Fruit fly (Drosophila melanogaster) whole organism, embryonic: ENCODE data around the gene Trm7-32.

Experiments
- ATbp ChIP-seq: fragments of 200-800 bp; sonication (Bioruptor generic); optimal IDR thresholded peaks from 2 replicates; lab custom pipeline; 2017; ENCODE audit warnings: missing biosample characterization, mild to moderate bottlenecking, missing genetic modification characterization, missing genetic modification reagents
- B-H1 ChIP-seq: fragments of 200-800 bp; sonication (Bioruptor generic); IDR thresholded peaks from 3 replicates; pipeline ENCODE4 v1.3.6; 2022; ENCODE audit warnings: missing biosample characterization, missing genetic modification characterization
- CG11247 ChIP-seq: fragments of 200-800 bp; sonication (Bioruptor generic); IDR thresholded peaks from 2 replicates; pipeline ENCODE4 v1.3.6; 2022; ENCODE audit warnings: missing biosample characterization, missing genetic modification characterization
- CG11398 ChIP-seq: fragments of 200-800 bp; sonication (Bioruptor generic); optimal IDR thresholded peaks from 2 replicates; lab custom pipeline; 2016; ENCODE audit warnings: missing biosample characterization, missing genetic modification characterization
- CG11695 ChIP-seq: fragments of 200-800 bp; sonication (Bioruptor generic); IDR thresholded peaks from 3 replicates; pipeline ENCODE4 v1.3.6; 2022; ENCODE audit warnings: missing biosample characterization, missing genetic modification characterization
- CG11723 ChIP-seq: fragments of 200-800 bp; sonication (Bioruptor generic); optimal IDR thresholded peaks from 2 replicates; lab custom pipeline; 2017; ENCODE audit warnings: missing biosample characterization, mild to moderate bottlenecking, missing genetic modification characterization
- CG12155 ChIP-seq: fragments of 200-800 bp; sonication (Bioruptor generic); optimal IDR thresholded peaks from 3 replicates; lab custom pipeline; 2016; ENCODE audit warnings: missing biosample characterization, missing genetic modification characterization
- CG14441 ChIP-seq: fragments of 200-800 bp; sonication (Bioruptor generic); IDR thresholded peaks from 2 replicates; pipeline ENCODE4 v1.3.6; 2022; ENCODE audit warnings: missing biosample characterization, missing genetic modification characterization
- CG1529 ChIP-seq: fragments of 200-800 bp; sonication (Bioruptor generic); optimal IDR thresholded peaks from 3 replicates; lab custom pipeline; 2018; ENCODE audit warnings: missing biosample characterization, missing genetic modification characterization
- CG16779 ChIP-seq: fragments of 200-800 bp; sonication (Bioruptor generic); IDR thresholded peaks from 2 replicates; pipeline ENCODE4 v1.3.6; 2022; ENCODE audit warnings: missing biosample characterization, missing genetic modification characterization
- CG18011 ChIP-seq: fragments of 200-800 bp; sonication (Bioruptor generic); optimal IDR thresholded peaks from 2 replicates; lab custom pipeline; 2017; ENCODE audit warnings: missing biosample characterization, missing genetic modification characterization, mild to moderate bottlenecking, moderate library complexity, missing genotype
- CG31365 ChIP-seq: fragments of 200-800 bp; sonication (Bioruptor generic); optimal IDR thresholded peaks from 2 replicates; lab custom pipeline; 2018; ENCODE audit warnings: missing biosample characterization, mild to moderate bottlenecking, missing genetic modification characterization
- CG33557 ChIP-seq: fragments of 200-800 bp; sonication (Bioruptor generic); optimal IDR thresholded peaks from 2 replicates; lab custom pipeline; 2019; ENCODE audit warnings: missing biosample characterization, mild to moderate bottlenecking, missing genetic modification characterization, moderate library complexity
- CG34376 ChIP-seq: fragments of 200-800 bp; sonication (Bioruptor generic); optimal IDR thresholded peaks from 2 replicates; lab custom pipeline; 2018; ENCODE audit warnings: missing biosample characterization, mild to moderate bottlenecking, missing genetic modification characterization
- CG3995 ChIP-seq: fragments of 200-800 bp; sonication (Bioruptor generic); optimal IDR thresholded peaks from 3 replicates; lab custom pipeline; 2016; ENCODE audit warnings: missing biosample characterization, missing genetic modification characterization
- CG4282 ChIP-seq: fragments of 200-800 bp; sonication (Bioruptor generic); optimal IDR thresholded peaks from 2 replicates; lab custom pipeline; 2016; ENCODE audit warnings: missing biosample characterization, missing genetic modification characterization
- CG6689 ChIP-seq: fragments of 200-800 bp; sonication (Bioruptor generic); IDR thresholded peaks from 2 replicates; pipeline ENCODE4 v1.3.6; 2022; ENCODE audit warnings: missing biosample characterization, missing genetic modification characterization
- CG7745 ChIP-seq: fragments of 200-800 bp; sonication (Bioruptor generic); optimal IDR thresholded peaks from 2 replicates; lab custom pipeline; 2018; ENCODE audit warnings: missing biosample characterization, mild to moderate bottlenecking, missing genetic modification characterization, moderate library complexity
- CG7987 ChIP-seq: fragments of 200-800 bp; sonication (Bioruptor generic); optimal IDR thresholded peaks from 2 replicates; lab custom pipeline; 2018; ENCODE audit warnings: missing biosample characterization, mild to moderate bottlenecking, missing genetic modification characterization, moderate library complexity
- CG8290 ChIP-seq, 3 experiments: fragments of 200-800 bp; sonication (Bioruptor generic); optimal IDR thresholded peaks; 2 replicates each; lab custom pipeline; 2016 to 2019; ENCODE audit warnings: missing biosample characterization in 3 of 3, missing genetic modification characterization in 3 of 3, mild to moderate bottlenecking in 2 of 3, moderate library complexity in 1 of 3
- CG8944 ChIP-seq: fragments of 200-800 bp; sonication (Bioruptor generic); optimal IDR thresholded peaks from 3 replicates; lab custom pipeline; 2016; ENCODE audit warnings: missing biosample characterization, missing genetic modification characterization
- Camta ChIP-seq: fragments of 200-800 bp; sonication (Bioruptor generic); optimal IDR thresholded peaks from 2 replicates; lab custom pipeline; 2016; ENCODE audit warnings: missing biosample characterization, missing genetic modification characterization
- CkIIα-i1 ChIP-seq: fragments of 200-800 bp; sonication (Bioruptor generic); IDR thresholded peaks from 2 replicates; pipeline ENCODE4 v1.3.6; 2022; ENCODE audit warnings: missing biosample characterization, missing genetic modification characterization
- CoRest ChIP-seq: fragments of 200-800 bp; sonication (Bioruptor generic); optimal IDR thresholded peaks from 3 replicates; lab custom pipeline; 2018; ENCODE audit warnings: missing biosample characterization, mild to moderate bottlenecking, missing genetic modification characterization, moderate library complexity
- Dbx ChIP-seq: fragments of 200-800 bp; sonication (Bioruptor generic); IDR thresholded peaks from 3 replicates; pipeline ENCODE4 v1.3.6; 2022; ENCODE audit warnings: missing biosample characterization, missing genetic modification characterization
- Dip2 ChIP-seq: fragments of 200-800 bp; sonication (Bioruptor generic); IDR thresholded peaks from 2 replicates; pipeline ENCODE4 v1.3.6; 2022; ENCODE audit warnings: missing biosample characterization, missing genetic modification characterization
- Eip74EF ChIP-seq, 2 experiments: fragments of 200-800 bp in 1 of 2; fragments of >200 bp in 1 of 2; sonication (Bioruptor generic) in 1 of 2; optimal IDR thresholded peaks; 2 replicates each; lab custom pipeline; 2017 to 2019; ENCODE audit warnings: missing biosample characterization in 2 of 2, missing genetic modification characterization in 2 of 2, mild to moderate bottlenecking in 1 of 2, moderate library complexity in 1 of 2
- HLH54F ChIP-seq: fragments of 200-800 bp; sonication (Bioruptor generic); optimal IDR thresholded peaks from 3 replicates; lab custom pipeline; 2016; ENCODE audit warnings: missing biosample characterization, missing genetic modification characterization
- HLHmδ ChIP-seq: fragments of 200-800 bp; sonication (Bioruptor generic); optimal IDR thresholded peaks from 2 replicates; lab custom pipeline; 2018; ENCODE audit warnings: missing biosample characterization, mild to moderate bottlenecking, missing genetic modification characterization, moderate library complexity
- Hr3 ChIP-seq: fragments of 200-800 bp; sonication (Bioruptor generic); optimal IDR thresholded peaks from 3 replicates; lab custom pipeline; 2016; ENCODE audit warnings: missing biosample characterization, missing genetic modification characterization
- Max ChIP-seq: fragments of 200-800 bp; sonication (Bioruptor generic); optimal IDR thresholded peaks from 2 replicates; lab custom pipeline; 2016; ENCODE audit warnings: missing biosample characterization, mild to moderate bottlenecking, missing genetic modification characterization
- Oaz ChIP-seq: fragments of 200-800 bp; sonication (Bioruptor generic); IDR thresholded peaks from 2 replicates; pipeline ENCODE4 v1.3.6; 2022; ENCODE audit warnings: missing biosample characterization, missing genetic modification characterization
- Poxn ChIP-seq: fragments of 200-800 bp; sonication (Bioruptor generic); IDR thresholded peaks from 2 replicates; pipeline ENCODE4 v1.3.6; 2022; ENCODE audit warnings: missing biosample characterization, missing genetic modification characterization
- bab2 ChIP-seq: fragments of 200-800 bp; sonication (Bioruptor generic); optimal IDR thresholded peaks from 2 replicates; lab custom pipeline; 2016; ENCODE audit warnings: missing biosample characterization, missing genetic modification characterization
- crp ChIP-seq, 2 experiments: fragments of 200-800 bp; sonication (Bioruptor generic); optimal IDR thresholded peaks; 2 replicates in 1 of 2; 3 replicates in 1 of 2; lab custom pipeline; 2017; ENCODE audit warnings: missing biosample characterization in 2 of 2, missing genetic modification characterization in 2 of 2, mild to moderate bottlenecking in 1 of 2, moderate library complexity in 1 of 2
- dm ChIP-seq: fragments of 200-800 bp; sonication (Bioruptor generic); optimal IDR thresholded peaks from 3 replicates; lab custom pipeline; 2016; ENCODE audit warnings: missing biosample characterization, missing genetic modification characterization
- ewg ChIP-seq: fragments of 200-800 bp; sonication (Bioruptor generic); optimal IDR thresholded peaks from 3 replicates; lab custom pipeline; 2017; ENCODE audit warnings: mild to moderate bottlenecking, missing biosample characterization, missing genetic modification reagents, missing genetic modification characterization
- fu2 ChIP-seq: fragments of 200-800 bp; sonication (Bioruptor generic); optimal IDR thresholded peaks from 2 replicates; lab custom pipeline; 2016; ENCODE audit warnings: missing biosample characterization, missing genetic modification characterization
- gem ChIP-seq: fragments of 200-800 bp; sonication (Bioruptor generic); optimal IDR thresholded peaks from 2 replicates; lab custom pipeline; 2019; ENCODE audit warnings: missing biosample characterization, mild to moderate bottlenecking, missing genetic modification characterization, moderate library complexity
- inv ChIP-seq: fragments of 200-800 bp; sonication (Bioruptor generic); IDR thresholded peaks from 2 replicates; pipeline ENCODE4 v1.3.6; 2022; ENCODE audit warnings: missing biosample characterization, missing genetic modification characterization; ENCODE audit not compliant: partially characterized antibody
- kay ChIP-seq: fragments of 200-800 bp; sonication (Bioruptor generic); optimal IDR thresholded peaks from 2 replicates; lab custom pipeline; 2016; ENCODE audit warnings: missing biosample characterization, missing genetic modification characterization
- lbe ChIP-seq: fragments of 200-800 bp; sonication (Bioruptor generic); optimal IDR thresholded peaks from 2 replicates; lab custom pipeline; 2016; ENCODE audit warnings: missing biosample characterization, mild to moderate bottlenecking, missing genetic modification characterization
- nom ChIP-seq: fragments of 200-800 bp; sonication (Bioruptor generic); optimal IDR thresholded peaks from 2 replicates; lab custom pipeline; 2017; ENCODE audit warnings: missing biosample characterization, missing genetic modification characterization, mild to moderate bottlenecking, moderate library complexity, missing genetic modification reagents
- oc ChIP-seq: fragments of 200-800 bp; sonication (Bioruptor generic); optimal IDR thresholded peaks from 2 replicates; lab custom pipeline; 2018; ENCODE audit warnings: missing biosample characterization, mild to moderate bottlenecking, missing genetic modification characterization, moderate library complexity
- onecut ChIP-seq: fragments of 200-800 bp; sonication (Bioruptor generic); IDR thresholded peaks from 2 replicates; pipeline ENCODE4 v1.3.6; 2022; ENCODE audit warnings: missing biosample characterization, missing genetic modification characterization
- slbo ChIP-seq: fragments of 200-800 bp; sonication (Bioruptor generic); IDR thresholded peaks from 2 replicates; pipeline ENCODE4 v1.3.6; 2022; ENCODE audit warnings: missing biosample characterization, missing genetic modification characterization
- sr ChIP-seq: fragments of 200-800 bp; sonication (Bioruptor generic); IDR thresholded peaks from 3 replicates; pipeline ENCODE4 v1.3.6; 2022; ENCODE audit warnings: missing biosample characterization, missing genetic modification characterization
- usp ChIP-seq: fragments of >200 bp; optimal IDR thresholded peaks from 2 replicates; lab custom pipeline; 2017; ENCODE audit warnings: missing biosample characterization, missing genetic modification characterization
- zfh1 ChIP-seq: fragments of 200-800 bp; sonication (Bioruptor generic); IDR thresholded peaks from 3 replicates; pipeline ENCODE4 v1.3.6; 2022; ENCODE audit warnings: missing biosample characterization, missing genetic modification characterization

Trm7-32 gene

DNA sequence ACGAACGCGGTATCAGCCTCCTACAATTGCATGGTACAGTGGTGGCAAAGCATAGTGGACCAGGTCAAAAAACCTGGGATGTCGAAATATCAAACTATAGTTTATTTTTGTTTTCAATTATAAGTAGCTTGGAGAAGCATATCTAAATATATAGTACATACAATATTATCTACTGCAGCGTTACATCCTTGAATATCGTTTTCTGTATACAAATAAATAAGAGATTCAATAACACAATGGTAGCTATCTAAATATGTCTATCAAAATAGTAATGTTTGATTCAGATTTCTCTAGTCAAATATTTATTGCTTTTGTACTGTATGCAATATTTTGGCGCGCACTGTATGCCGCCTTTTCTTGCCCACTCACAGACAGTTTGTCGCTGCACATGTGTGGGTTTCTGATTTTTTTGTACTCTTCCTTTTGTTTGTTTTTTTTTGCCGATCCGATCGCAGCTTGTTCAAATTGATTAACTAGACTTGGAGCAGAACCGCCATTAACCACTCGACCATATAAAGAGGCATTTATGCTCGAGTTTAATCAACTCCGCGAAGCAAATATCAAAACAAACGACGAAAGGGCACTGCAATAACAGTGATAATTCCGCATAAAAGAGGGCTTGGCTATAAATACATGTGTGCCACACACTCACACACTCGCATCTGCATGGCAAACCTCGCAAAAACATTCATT, 40.3 kb downstream of the Trm7-32 start (continued):
- TF ChIP-seq slbo (GFP tag; lab: Robert Waterston, UW) (peak; percentile 93), ewg (GFP tag; lab: Kevin White, UChicago) (peak; percentile 90), CG11247 (GFP tag; lab: Robert Waterston, UW) (peak; percentile 90), Poxn (GFP tag; lab: Robert Waterston, UW) (peak; percentile 56), CG11695 (GFP tag; lab: Robert Waterston, UW) (peak; percentile 98), CG16779 (GFP tag; lab: Robert Waterston, UW) (peak; percentile 79), dm (GFP tag; lab: Kevin White, UChicago) (peak; percentile 68), onecut (peak; percentile 91), lbe (GFP tag; lab: Kevin White, UChicago) (peak; percentile 89), CG33557 (GFP tag; lab: Kevin White, UChicago) (peak; percentile 94), Eip74EF (GFP tag; optimal IDR thresholded peaks at IDR 0.05; lab: Kevin White, UChicago) (peak in 1 of 2 experiments; percentile 98), HLHmδ (GFP tag; lab: Kevin White, UChicago) (no peak), CG11723 (peak; percentile 92), CG4282 (GFP tag; lab: Kevin White, UChicago) (peak; percentile 69), ATbp (GFP tag; lab: Kevin White, UChicago) (peak; percentile 96), zfh1 (GFP tag; lab: Robert Waterston, UW) (peak; percentile 94; the same call in 2 of the 3 replicates), CG3995 (GFP tag; lab: Kevin White, UChicago) (peak; percentile 47), Camta (GFP tag; lab: Kevin White, UChicago) (peak; percentile 93), CG8944 (GFP tag; lab: Kevin White, UChicago) (peak; percentile 84), CG11398 (GFP tag; lab: Kevin White, UChicago) (peak; percentile 80), oc (tag; lab: Kevin White, UChicago) (peak; percentile 94), Dbx (GFP tag; lab: Robert Waterston, UW) (peak; percentile 87), nom (GFP tag; lab: Kevin White, UChicago) (peak; percentile 90), CG7745 (tag; lab: Kevin White, UChicago) (no peak), sr (GFP tag; lab: Robert Waterston, UW) (peak; percentile 42; the same call in 1 of the 3 replicates), CG18011 (peak; percentile 83), CG6689 (GFP tag; lab: Robert Waterston, UW) (peak; percentile 95), CG14441 (peak; percentile 92), CG7987 (GFP tag; lab: Kevin White, UChicago) (peak; percentile 79), bab2 (GFP tag; lab: Kevin White, UChicago) (peak; percentile 88), crp (GFP tag; optimal IDR thresholded peaks at IDR 0.05; lab: Kevin White, UChicago) (peak in 1 of 2 experiments; percentile 53), CoRest (peak; percentile 96), CG1529 (GFP tag; lab: Kevin White, UChicago) (peak; percentile 96), gem (peak; percentile 98), Hr3 (GFP tag; lab: Kevin White, UChicago) (peak; percentile 95), kay (GFP tag; lab: Kevin White, UChicago) (peak; percentile 91), CG8290 (GFP tag; optimal IDR thresholded peaks at IDR 0.05; lab: Kevin White, UChicago) (peak; percentile 95), CG8290 (tag; optimal IDR thresholded peaks at IDR 0.05; lab: Kevin White, UChicago) (peak; percentile 72 to 90), inv (no peak), CG31365 (tag; lab: Kevin White, UChicago) (peak; percentile 80), Max (GFP tag; lab: Kevin White, UChicago) (peak; percentile 96), fu2 (GFP tag; lab: Kevin White, UChicago) (peak; percentile 78), Dip2 (GFP tag; lab: Robert Waterston, UW) (peak; percentile 41; the same call in 1 of the 2 replicates), CkIIα-i1 (GFP tag; lab: Robert Waterston, UW) (peak; percentile 63; the same call in 1 of the 2 replicates), B-H1 (GFP tag; lab: Robert Waterston, UW) (peak; percentile 88), HLH54F (GFP tag; lab: Kevin White, UChicago) (peak; percentile 86), Oaz (GFP tag; lab: Robert Waterston, UW) (peak; percentile 92), CG34376 (peak; percentile 88), CG12155 (GFP tag; lab: Kevin White, UChicago) (peak; percentile 87), usp (no peak)
